Fruit fly (Drosophila melanogaster) whole organism, adult: ENCODE measurements around the gene CG6770.
A peak's percentile ranks its signal among the peaks of the same experiment; 100 is the strongest.

ENCODE experiments used
- CG11617 ChIP-seq: fragments of 200-800 bp; sonication (Bioruptor generic); optimal IDR thresholded peaks from 2 replicates; lab custom pipeline; 2017; ENCODE audit warnings: mild to moderate bottlenecking, missing biosample characterization, missing genetic modification reagents, missing genetic modification characterization
- CG5204 ChIP-seq: fragments of 200-800 bp; sonication (Bioruptor generic); optimal IDR thresholded peaks from 2 replicates; lab custom pipeline; 2016; ENCODE audit warnings: missing biosample characterization, missing genetic modification characterization
- ovo ChIP-seq: fragments of 200-800 bp; sonication (Bioruptor generic); optimal IDR thresholded peaks from 2 replicates; lab custom pipeline; 2016; ENCODE audit warnings: missing biosample characterization, missing genetic modification characterization

- TF ChIP-seq ovo (GFP tag; lab: Kevin White, UChicago) (peak; percentile 12), CG5204 (GFP tag; lab: Kevin White, UChicago) (no peak), CG11617 (GFP tag; lab: Kevin White, UChicago) (no peak)
Measured at dm6 chr2L:12025505-12025904, 20.4 kb downstream of the CG6770 start.
